Worm (Caenorhabditis elegans): Measurements from ENCODE around the gene F53A9.7.

The F53A9.7 gene

DNA sequence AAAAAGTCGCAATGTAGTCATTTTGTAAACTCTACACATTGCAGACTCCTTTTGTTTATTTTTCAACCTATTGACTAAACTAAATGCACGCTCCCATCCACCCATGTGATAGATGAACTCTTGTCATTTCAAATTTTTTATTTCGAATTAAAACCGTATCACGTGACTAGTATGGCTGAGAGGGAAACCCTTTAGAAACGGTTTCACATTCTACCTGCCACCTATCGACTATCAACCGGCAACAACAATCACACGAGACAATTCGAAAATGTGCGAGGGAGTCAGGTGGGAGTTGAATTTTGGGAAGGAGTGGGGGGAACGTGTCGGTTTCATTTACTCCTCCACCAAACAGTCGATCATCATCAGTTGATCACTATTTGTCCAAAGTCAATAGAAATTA is 42.2 kb downstream of the F53A9.7 start:
- no peak for TF ChIP-seq dpl-1 (GFP tag; optimal IDR thresholded peaks at IDR 0.05)
- TF ChIP-seq F10E7.11 (tag; optimal IDR thresholded peaks at IDR 0.05) = no peak
- TF ChIP-seq rec-8 (tag; optimal IDR thresholded peaks at IDR 0.05) = no peak
- peak; percentile 76 for TF ChIP-seq somi-1 (GFP tag; optimal IDR thresholded peaks at IDR 0.05)
- no peak for TF ChIP-seq ceh-100 (GFP tag; IDR thresholded peaks at IDR 0.05)
- no peak for TF ChIP-seq T26A5.8 (tag; optimal IDR thresholded peaks at IDR 0.05)
- no peak for TF ChIP-seq nhr-27 (tag; optimal IDR thresholded peaks at IDR 0.05)
- TF ChIP-seq attf-5 (GFP tag; optimal IDR thresholded peaks at IDR 0.05) = peak; percentile 70
- TF ChIP-seq atf-7 (tag; optimal IDR thresholded peaks at IDR 0.05) = peak; percentile 31
- peak in 1 of 2 experiments; percentile 5 for TF ChIP-seq let-607 (tag; optimal IDR thresholded peaks at IDR 0.05)
- TF ChIP-seq madf-6 (GFP tag; IDR thresholded peaks at IDR 0.05) = no peak
- TF ChIP-seq lin-54 (GFP tag; optimal IDR thresholded peaks at IDR 0.05) = no peak
- peak; percentile 18 for TF ChIP-seq F23B12.7 (tag; optimal IDR thresholded peaks at IDR 0.05; ENCODE audit: insufficient read depth)
- peak; percentile 72 for TF ChIP-seq ztf-26 (tag; optimal IDR thresholded peaks at IDR 0.05)
- peak; percentile 70 for TF ChIP-seq unc-62 (GFP tag; optimal IDR thresholded peaks at IDR 0.05)
- TF ChIP-seq egrh-3 (GFP tag; IDR thresholded peaks at IDR 0.05) = no peak
- no peak for TF ChIP-seq gei-17 (GFP tag; optimal IDR thresholded peaks at IDR 0.05)
- no peak for TF ChIP-seq egl-18 (GFP tag; IDR thresholded peaks at IDR 0.05)
- TF ChIP-seq nhr-80 (tag; optimal IDR thresholded peaks at IDR 0.05) = peak; percentile 87
- no peak for TF ChIP-seq nhr-179 (tag; optimal IDR thresholded peaks at IDR 0.05)
- no peak for TF ChIP-seq ztf-25 (GFP tag; IDR thresholded peaks at IDR 0.05)
- peak; percentile 73 for TF ChIP-seq pha-4 (tag; optimal IDR thresholded peaks at IDR 0.05)
- TF ChIP-seq egl-44 (GFP tag; IDR thresholded peaks at IDR 0.05) = 0 out of 2 replicates have a peak, but pooled peaks have one; percentile 45
- TF ChIP-seq ekl-4 (GFP tag; IDR thresholded peaks at IDR 0.05) = no peak
- no peak for TF ChIP-seq F52B5.7 (tag; optimal IDR thresholded peaks at IDR 0.05)
- peak; percentile 14 for TF ChIP-seq chd-7 (tag; optimal IDR thresholded peaks at IDR 0.05)
- TF ChIP-seq snpc-1.1 (tag; optimal IDR thresholded peaks at IDR 0.05; ENCODE audit: insufficient read depth) = no peak
- TF ChIP-seq athp-1 (tag; optimal IDR thresholded peaks at IDR 0.05) = no peak
- TF ChIP-seq cebp-1 (GFP tag; IDR thresholded peaks at IDR 0.05) = 0 out of 2 replicates have a peak, but pooled peaks have one; percentile 20
- TF ChIP-seq cebp-1 (tag; optimal IDR thresholded peaks at IDR 0.05) = peak; percentile 82
- TF ChIP-seq lin-26 (GFP tag; IDR thresholded peaks at IDR 0.05) = peak; percentile 54; the same call in 1 of the 2 replicates
- TF ChIP-seq ets-4 (GFP tag; optimal IDR thresholded peaks at IDR 0.05) = no peak
- TF ChIP-seq lin-40 (tag; optimal IDR thresholded peaks at IDR 0.05) = peak; percentile 65
- TF ChIP-seq ztf-18 (tag; optimal IDR thresholded peaks at IDR 0.05) = no peak
- TF ChIP-seq lag-1 (GFP tag; IDR thresholded peaks at IDR 0.05) = no peak
- TF ChIP-seq nhr-90 (tag; optimal IDR thresholded peaks at IDR 0.05) = peak; percentile 24
- no peak; the same call in 1 of the 2 replicates for TF ChIP-seq let-526 (GFP tag; IDR thresholded peaks at IDR 0.05)
- no peak for TF ChIP-seq ceh-79 (tag; optimal IDR thresholded peaks at IDR 0.05)
- peak; percentile 29 for TF ChIP-seq tbp1 (GFP tag; optimal IDR thresholded peaks at IDR 0.05)
- no peak for TF ChIP-seq Y53F4B.3 (GFP tag; IDR thresholded peaks at IDR 0.05)
- no peak for TF ChIP-seq K12H6.12 (tag; optimal IDR thresholded peaks at IDR 0.05)
- peak; percentile 34; the same call in 1 of the 2 replicates for TF ChIP-seq B0336.3 (GFP tag; IDR thresholded peaks at IDR 0.05)

Measured in whole organism, young adult.